Fruit fly (Drosophila melanogaster) Kc167 (cell line): Measurements from ENCODE around the gene CG32572.

Experiments used
- Myc ChIP-seq: fragments of >200 bp; optimal IDR thresholded peaks from 2 replicates; lab custom pipeline; 2017; ENCODE audit warnings: missing external identifiers
- h ChIP-seq: fragments of >200 bp; optimal IDR thresholded peaks from 3 replicates; lab custom pipeline; 2018; ENCODE audit warnings: missing external identifiers
- insv ChIP-seq: fragments of >200 bp; optimal IDR thresholded peaks from 3 replicates; lab custom pipeline; 2018; ENCODE audit warnings: missing external identifiers
- psq ChIP-seq: fragments of >200 bp; optimal IDR thresholded peaks from 2 replicates; lab custom pipeline; 2017; ENCODE audit warnings: missing external identifiers
- ttk ChIP-seq: sonication (Bioruptor generic); optimal IDR thresholded peaks from 2 replicates; lab custom pipeline; 2017; ENCODE audit warnings: missing external identifiers

dm6 chrX:16723203-16724173, 2.5 kb downstream of the CG32572 start:
- TF ChIP-seq psq (lab: Kevin White, UChicago) (no peak), ttk (lab: Kevin White, UChicago) (no peak), Myc (lab: Kevin White, UChicago) (no peak), h (no peak), insv (lab: Kevin White, UChicago) (no peak)
